Worm (Caenorhabditis elegans): ENCODE results near the gene F18F11.4.

DNA sequence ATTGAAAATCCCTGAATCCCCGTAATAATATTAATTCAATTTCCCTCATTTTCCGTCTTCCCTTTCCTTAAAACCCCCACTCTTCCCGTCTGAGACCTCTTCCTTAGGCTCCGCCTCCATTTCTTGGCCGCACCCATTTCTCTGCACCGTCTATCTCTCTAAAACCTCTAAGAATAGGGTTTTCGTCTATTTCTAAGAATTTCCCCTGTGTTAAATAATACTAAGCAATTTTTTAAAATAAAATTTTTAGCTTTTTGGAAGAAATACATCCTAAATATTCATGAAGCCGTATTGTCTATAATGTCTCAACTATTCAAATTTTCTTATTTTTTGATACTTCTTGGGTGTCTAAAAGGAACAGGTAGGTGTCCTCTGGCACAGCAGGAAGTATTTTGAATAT is 8.9 kb downstream of the F18F11.4 start, which contains the start of gene cdh-8:
- TF ChIP-seq egl-27 (tag; optimal IDR thresholded peaks at IDR 0.05) (no peak), mdl-1 (tag; optimal IDR thresholded peaks at IDR 0.05) (no peak), zag-1 (tag; optimal IDR thresholded peaks at IDR 0.05) (no peak), fos-1 (tag; optimal IDR thresholded peaks at IDR 0.05) (no peak), crh-2 (tag; optimal IDR thresholded peaks at IDR 0.05) (no peak), gmeb-1 (tag; optimal IDR thresholded peaks at IDR 0.05) (no peak), blmp-1 (tag; optimal IDR thresholded peaks at IDR 0.05; ENCODE audit: insufficient read depth) (no peak), aly-2 (tag; optimal IDR thresholded peaks at IDR 0.05) (no peak), snpc-4 (tag; optimal IDR thresholded peaks at IDR 0.05) (no peak)
